Worm (Caenorhabditis elegans): ENCODE results near the gene nas-4.

The nas-4 gene

ce11 chrIII:6402810-6403209 lies 12.6 kb downstream of the nas-4 start:
- TF ChIP-seq ahr-1 (tag; optimal IDR thresholded peaks at IDR 0.05) (no peak), pha-2 (tag; optimal IDR thresholded peaks at IDR 0.05) (no peak), odd-2 (tag; optimal IDR thresholded peaks at IDR 0.05) (no peak), hlh-6 (tag; optimal IDR thresholded peaks at IDR 0.05) (no peak), K09A11.1 (tag; optimal IDR thresholded peaks at IDR 0.05; ENCODE audit: insufficient read depth) (no peak), C38D4.7 (GFP tag; optimal IDR thresholded peaks at IDR 0.05) (no peak), unc-86 (tag; optimal IDR thresholded peaks at IDR 0.05) (no peak), dmd-4 (tag; optimal IDR thresholded peaks at IDR 0.05; ENCODE audit: borderline replicate concordance) (no peak), dve-1 (tag; optimal IDR thresholded peaks at IDR 0.05) (no peak), mec-3 (tag; optimal IDR thresholded peaks at IDR 0.05; ENCODE audit: borderline replicate concordance) (no peak), ceh-34 (tag; optimal IDR thresholded peaks at IDR 0.05) (no peak), che-1 (tag; optimal IDR thresholded peaks at IDR 0.05) (no peak), ama-1 (optimal IDR thresholded peaks at IDR 0.05) (no peak)

ce11 chrIII:6402346-6402745 lies 13.1 kb downstream of the nas-4 start:
- no peak for TF ChIP-seq elt-4 (tag; optimal IDR thresholded peaks at IDR 0.05)
- TF ChIP-seq unc-55 (GFP tag; optimal IDR thresholded peaks at IDR 0.05), result peak; percentile 89
- TF ChIP-seq ceh-18 (tag; optimal IDR thresholded peaks at IDR 0.05), result peak; percentile 76
- peak; percentile 15 for TF ChIP-seq nfya-1 (tag; optimal IDR thresholded peaks at IDR 0.05)
- peak; percentile 23 for TF ChIP-seq tbx-2 (tag; optimal IDR thresholded peaks at IDR 0.05)
- TF ChIP-seq rnt-1 (tag; optimal IDR thresholded peaks at IDR 0.05), result peak; percentile 57
- no peak for TF ChIP-seq ceh-9 (tag; optimal IDR thresholded peaks at IDR 0.05)

DNA sequence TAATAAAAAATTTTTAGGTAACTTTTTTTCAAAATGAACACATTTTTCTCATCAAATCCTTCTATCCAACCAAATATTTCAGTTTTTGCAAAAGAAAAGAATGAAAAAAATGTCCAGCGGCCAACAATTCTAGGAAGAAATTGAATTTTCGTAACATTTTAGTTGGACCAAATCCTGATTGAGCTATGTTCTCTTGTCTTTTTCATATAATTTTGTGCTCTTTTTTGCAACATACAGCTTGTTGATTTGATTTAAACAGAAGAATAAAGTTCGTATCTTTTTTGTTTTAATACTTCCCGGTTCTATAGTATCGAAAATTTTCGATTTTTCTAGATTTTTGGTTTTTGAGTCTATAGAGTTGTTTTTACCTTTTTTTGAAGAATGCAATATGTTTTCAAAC lies 16.0 kb downstream of the nas-4 start:
- TF ChIP-seq pqm-1 (tag; optimal IDR thresholded peaks at IDR 0.05) (no peak), ceh-19 (GFP tag; optimal IDR thresholded peaks at IDR 0.05) (no peak), rnt-1 (tag; optimal IDR thresholded peaks at IDR 0.05) (no peak), ref-2 (tag; optimal IDR thresholded peaks at IDR 0.05) (no peak), pag-3 (tag; optimal IDR thresholded peaks at IDR 0.05; ENCODE audit: borderline replicate concordance) (no peak), ets-4 (tag; optimal IDR thresholded peaks at IDR 0.05) (no peak), ama-1 (optimal IDR thresholded peaks at IDR 0.05) (no peak), npax-4 (tag; optimal IDR thresholded peaks at IDR 0.05) (no peak), hlh-30 (tag; optimal IDR thresholded peaks at IDR 0.05; ENCODE audit: insufficient read depth) (no peak), K09A11.1 (tag; optimal IDR thresholded peaks at IDR 0.05; ENCODE audit: insufficient read depth) (no peak), C08G9.2 (tag; optimal IDR thresholded peaks at IDR 0.05) (no peak)

- TF ChIP-seq K09A11.1 (tag; optimal IDR thresholded peaks at IDR 0.05; ENCODE audit: insufficient read depth) (no peak), ref-2 (tag; optimal IDR thresholded peaks at IDR 0.05) (no peak), nfya-1 (tag; optimal IDR thresholded peaks at IDR 0.05) (no peak), sdc-2 (tag; optimal IDR thresholded peaks at IDR 0.05) (no peak), C08G9.2 (tag; optimal IDR thresholded peaks at IDR 0.05) (no peak), unc-86 (tag; optimal IDR thresholded peaks at IDR 0.05) (no peak), ceh-30 (tag; optimal IDR thresholded peaks at IDR 0.05) (no peak), nhr-232 (tag; optimal IDR thresholded peaks at IDR 0.05) (no peak), unc-3 (GFP tag; conservative IDR thresholded peaks at IDR 0.05) (no peak), unc-3 (tag; optimal IDR thresholded peaks at IDR 0.05) (no peak), pha-4 (tag; optimal IDR thresholded peaks at IDR 0.05) (no peak), gmeb-2 (tag; optimal IDR thresholded peaks at IDR 0.05) (no peak), ceh-18 (tag; optimal IDR thresholded peaks at IDR 0.05) (no peak), rnt-1 (tag; optimal IDR thresholded peaks at IDR 0.05) (no peak), odd-2 (tag; optimal IDR thresholded peaks at IDR 0.05) (no peak), npax-4 (tag; optimal IDR thresholded peaks at IDR 0.05) (no peak)
Observed at ce11 chrIII:6398124-6398523, 17.3 kb downstream of the nas-4 start.

ce11 chrIII:6396381-6396780 lies 19.1 kb downstream of the nas-4 start:
- TF ChIP-seq hlh-15 (tag; optimal IDR thresholded peaks at IDR 0.05) (no peak), elt-2 (tag; optimal IDR thresholded peaks at IDR 0.05) (peak; percentile 91)
